Fruit fly (Drosophila melanogaster) whole organism, embryonic: Measurements from ENCODE around the gene CG43702.

Source experiments
- CG10565 ChIP-seq: fragments of 200-800 bp; sonication (Bioruptor generic); optimal IDR thresholded peaks from 3 replicates; lab custom pipeline; 2016; ENCODE audit warnings: missing biosample characterization, mild to moderate bottlenecking, missing genetic modification characterization
- CG10979 ChIP-seq: fragments of 200-800 bp; sonication (Bioruptor generic); optimal IDR thresholded peaks from 2 replicates; lab custom pipeline; 2018; ENCODE audit warnings: missing biosample characterization, mild to moderate bottlenecking, missing genetic modification characterization, moderate library complexity
- CG11696 ChIP-seq: fragments of 200-800 bp; sonication (Bioruptor generic); IDR thresholded peaks from 2 replicates; pipeline ENCODE4 v1.3.6; 2022; ENCODE audit warnings: missing biosample characterization, missing genetic modification characterization
- CG12659 ChIP-seq: fragments of 200-800 bp; sonication (Bioruptor generic); optimal IDR thresholded peaks from 3 replicates; lab custom pipeline; 2017; ENCODE audit warnings: mild to moderate bottlenecking, missing biosample characterization, missing genetic modification reagents, missing genetic modification characterization
- CG12769 ChIP-seq: fragments of 200-800 bp; sonication (Bioruptor generic); optimal IDR thresholded peaks from 2 replicates; lab custom pipeline; 2019; ENCODE audit warnings: missing biosample characterization, mild to moderate bottlenecking, missing genetic modification characterization, moderate library complexity
- CG15011 ChIP-seq: fragments of 200-800 bp; sonication (Bioruptor generic); optimal IDR thresholded peaks from 3 replicates; lab custom pipeline; 2018; ENCODE audit warnings: missing biosample characterization, mild to moderate bottlenecking, missing genetic modification characterization
- CG17328 ChIP-seq: fragments of 200-800 bp; sonication (Bioruptor generic); IDR thresholded peaks from 2 replicates; pipeline ENCODE4 v1.3.6; 2022; ENCODE audit warnings: missing biosample characterization, missing genetic modification characterization
- CG3065 ChIP-seq: fragments of 200-800 bp; sonication (Bioruptor generic); optimal IDR thresholded peaks from 2 replicates; lab custom pipeline; 2016; ENCODE audit warnings: missing biosample characterization, missing genetic modification characterization
- CG3847 ChIP-seq: fragments of 200-800 bp; sonication (Bioruptor generic); IDR thresholded peaks from 2 replicates; pipeline ENCODE4 v1.3.6; 2022; ENCODE audit warnings: missing biosample characterization, missing genetic modification characterization
- CG4820 ChIP-seq: fragments of 200-800 bp; sonication (Bioruptor generic); optimal IDR thresholded peaks from 3 replicates; lab custom pipeline; 2016; ENCODE audit warnings: missing biosample characterization, missing genetic modification characterization
- CG6791 ChIP-seq: fragments of 200-800 bp; sonication (Bioruptor generic); IDR thresholded peaks from 3 replicates; pipeline ENCODE4 v1.3.6; 2022; ENCODE audit warnings: missing biosample characterization, missing genetic modification characterization; ENCODE audit not compliant: partially characterized antibody
- CG7271 ChIP-seq: fragments of 200-800 bp; sonication (Bioruptor generic); optimal IDR thresholded peaks from 2 replicates; lab custom pipeline; 2018; ENCODE audit warnings: missing biosample characterization, mild to moderate bottlenecking, missing genetic modification characterization, moderate library complexity
- CG8388 ChIP-seq: fragments of 200-800 bp; sonication (Bioruptor generic); optimal IDR thresholded peaks from 2 replicates; lab custom pipeline; 2019; ENCODE audit warnings: missing biosample characterization, mild to moderate bottlenecking, missing genetic modification characterization, moderate library complexity
- CG9727 ChIP-seq: fragments of 200-800 bp; sonication (Bioruptor generic); optimal IDR thresholded peaks from 3 replicates; lab custom pipeline; 2017; ENCODE audit warnings: missing biosample characterization, mild to moderate bottlenecking, missing genetic modification characterization
- Dbx ChIP-seq: fragments of 200-800 bp; sonication (Bioruptor generic); IDR thresholded peaks from 3 replicates; pipeline ENCODE4 v1.3.6; 2022; ENCODE audit warnings: missing biosample characterization, missing genetic modification characterization
- Dll ChIP-seq: fragments of 200-800 bp; sonication (Bioruptor generic); IDR thresholded peaks from 4 replicates; pipeline ENCODE4 v1.3.6; 2022; ENCODE audit warnings: missing biosample characterization, missing genetic modification characterization; ENCODE audit not compliant: partially characterized antibody
- Dp ChIP-seq: fragments of 200-800 bp; sonication (Bioruptor generic); optimal IDR thresholded peaks from 2 replicates; lab custom pipeline; 2018; ENCODE audit warnings: missing biosample characterization, mild to moderate bottlenecking, missing genetic modification characterization, moderate library complexity
- Ets65A ChIP-seq: fragments of 200-800 bp; sonication (Bioruptor generic); peaks from one replicate; lab custom pipeline; 2016; ENCODE audit warnings: missing biosample characterization, missing genetic modification characterization
- Mad ChIP-seq: fragments of 200-800 bp; sonication (Bioruptor generic); optimal IDR thresholded peaks from 2 replicates; lab custom pipeline; 2016; ENCODE audit warnings: missing biosample characterization, missing genetic modification characterization
- Oli ChIP-seq: fragments of 200-800 bp; sonication (Bioruptor generic); optimal IDR thresholded peaks from 2 replicates; lab custom pipeline; 2018; ENCODE audit warnings: missing biosample characterization, mild to moderate bottlenecking, missing genetic modification characterization, moderate library complexity
- Opbp ChIP-seq: fragments of 200-800 bp; sonication (Bioruptor generic); IDR thresholded peaks from 3 replicates; pipeline ENCODE4 v1.3.6; 2022; ENCODE audit warnings: missing biosample characterization, missing genetic modification characterization; ENCODE audit not compliant: partially characterized antibody
- Rfx ChIP-seq: fragments of 200-800 bp; sonication (Bioruptor generic); IDR thresholded peaks from 2 replicates; pipeline ENCODE4 v1.3.6; 2022; ENCODE audit warnings: missing biosample characterization, missing genetic modification characterization
- Rx ChIP-seq: fragments of 200-800 bp; sonication (Bioruptor generic); IDR thresholded peaks from 2 replicates; pipeline ENCODE4 v1.3.6; 2022; ENCODE audit warnings: missing biosample characterization, missing genetic modification characterization
- Six4 ChIP-seq: fragments of 200-800 bp; sonication (Bioruptor generic); optimal IDR thresholded peaks from 2 replicates; lab custom pipeline; 2016; ENCODE audit warnings: missing biosample characterization, missing genetic modification characterization
- Xbp1 ChIP-seq: fragments of 200-800 bp; sonication (Bioruptor generic); optimal IDR thresholded peaks from 3 replicates; lab custom pipeline; 2016; ENCODE audit warnings: missing biosample characterization, mild to moderate bottlenecking, missing genetic modification characterization
- Xrp1 ChIP-seq: fragments of 200-800 bp; sonication (Bioruptor generic); IDR thresholded peaks from 2 replicates; pipeline ENCODE4 v1.3.6; 2022; ENCODE audit warnings: missing biosample characterization, missing genetic modification characterization
- abd-A ChIP-seq: fragments of 200-800 bp; sonication (Bioruptor generic); optimal IDR thresholded peaks from 3 replicates; lab custom pipeline; 2019; ENCODE audit warnings: missing biosample characterization, mild to moderate bottlenecking, missing genetic modification characterization, moderate library complexity
- az2 ChIP-seq: fragments of 200-800 bp; sonication (Bioruptor generic); optimal IDR thresholded peaks from 3 replicates; lab custom pipeline; 2016; ENCODE audit warnings: missing biosample characterization, missing genetic modification characterization
- bbx ChIP-seq: fragments of 200-800 bp; sonication (Bioruptor generic); IDR thresholded peaks from 2 replicates; pipeline ENCODE4 v1.3.6; 2022; ENCODE audit warnings: missing biosample characterization, missing genetic modification characterization; ENCODE audit not compliant: partially characterized antibody
- cg ChIP-seq: fragments of 200-800 bp; sonication (Bioruptor generic); optimal IDR thresholded peaks from 3 replicates; lab custom pipeline; 2019; ENCODE audit warnings: missing biosample characterization, mild to moderate bottlenecking, missing genetic modification characterization, moderate library complexity
- cwo ChIP-seq: fragments of 200-800 bp; sonication (Bioruptor generic); optimal IDR thresholded peaks from 3 replicates; lab custom pipeline; 2017; ENCODE audit warnings: missing biosample characterization, missing genetic modification characterization, mild to moderate bottlenecking, moderate library complexity, missing genetic modification reagents
- exex ChIP-seq: fragments of 200-800 bp; sonication (Bioruptor generic); optimal IDR thresholded peaks from 4 replicates; lab custom pipeline; 2018; ENCODE audit warnings: missing biosample characterization, mild to moderate bottlenecking, missing genetic modification characterization, moderate library complexity
- grau ChIP-seq: fragments of 200-800 bp; optimal IDR thresholded peaks from 3 replicates; lab custom pipeline; 2019; ENCODE audit warnings: missing biosample characterization, mild to moderate bottlenecking, missing genetic modification characterization, moderate library complexity
- inv ChIP-seq: fragments of 200-800 bp; sonication (Bioruptor generic); IDR thresholded peaks from 2 replicates; pipeline ENCODE4 v1.3.6; 2022; ENCODE audit warnings: missing biosample characterization, missing genetic modification characterization; ENCODE audit not compliant: partially characterized antibody
- jumu ChIP-seq: fragments of 200-800 bp; sonication (Bioruptor generic); optimal IDR thresholded peaks from 3 replicates; lab custom pipeline; 2016; ENCODE audit warnings: missing biosample characterization, missing genetic modification characterization
- ken ChIP-seq: fragments of 200-800 bp; sonication (Bioruptor generic); IDR thresholded peaks from 3 replicates; pipeline ENCODE4 v1.3.6; 2022; ENCODE audit warnings: missing biosample characterization, missing genetic modification characterization
- mld ChIP-seq: fragments of 200-800 bp; sonication (Bioruptor generic); IDR thresholded peaks from 3 replicates; pipeline ENCODE4 v1.3.6; 2022; ENCODE audit warnings: missing biosample characterization, missing genetic modification characterization; ENCODE audit not compliant: partially characterized antibody
- nom ChIP-seq: fragments of 200-800 bp; sonication (Bioruptor generic); optimal IDR thresholded peaks from 2 replicates; lab custom pipeline; 2017; ENCODE audit warnings: missing biosample characterization, missing genetic modification characterization, mild to moderate bottlenecking, moderate library complexity, missing genetic modification reagents
- odd ChIP-seq: fragments of 200-800 bp; sonication (Bioruptor generic); optimal IDR thresholded peaks from 2 replicates; lab custom pipeline; 2017; ENCODE audit warnings: missing biosample characterization, mild to moderate bottlenecking, missing genetic modification characterization
- peb ChIP-seq: fragments of 200-800 bp; sonication (Bioruptor generic); IDR thresholded peaks from 2 replicates; pipeline ENCODE4 v1.3.6; 2022; ENCODE audit warnings: missing biosample characterization, missing genetic modification characterization
- row ChIP-seq: fragments of 200-800 bp; sonication (Bioruptor generic); IDR thresholded peaks from 3 replicates; pipeline ENCODE4 v1.3.6; 2022; ENCODE audit warnings: missing biosample characterization, missing genetic modification characterization
- sens ChIP-seq: fragments of 200-800 bp; sonication (Bioruptor generic); peaks from one replicate; lab custom pipeline; 2016; ENCODE audit warnings: missing biosample characterization, missing genetic modification characterization
- shn ChIP-seq: fragments of 200-800 bp; sonication (Bioruptor generic); optimal IDR thresholded peaks from 3 replicates; lab custom pipeline; 2016; ENCODE audit warnings: missing biosample characterization, missing genetic modification characterization
- tin ChIP-seq: fragments of 200-800 bp; sonication (Bioruptor generic); optimal IDR thresholded peaks from 3 replicates; lab custom pipeline; 2016; ENCODE audit warnings: missing biosample characterization, missing genetic modification characterization
- vvl ChIP-seq: fragments of 200-800 bp; sonication (Bioruptor generic); IDR thresholded peaks from 2 replicates; pipeline ENCODE4 v1.3.6; 2022; ENCODE audit warnings: missing biosample characterization, missing genetic modification characterization
- zfh1 ChIP-seq: fragments of 200-800 bp; sonication (Bioruptor generic); IDR thresholded peaks from 3 replicates; pipeline ENCODE4 v1.3.6; 2022; ENCODE audit warnings: missing biosample characterization, missing genetic modification characterization

The CG43702 gene

DNA sequence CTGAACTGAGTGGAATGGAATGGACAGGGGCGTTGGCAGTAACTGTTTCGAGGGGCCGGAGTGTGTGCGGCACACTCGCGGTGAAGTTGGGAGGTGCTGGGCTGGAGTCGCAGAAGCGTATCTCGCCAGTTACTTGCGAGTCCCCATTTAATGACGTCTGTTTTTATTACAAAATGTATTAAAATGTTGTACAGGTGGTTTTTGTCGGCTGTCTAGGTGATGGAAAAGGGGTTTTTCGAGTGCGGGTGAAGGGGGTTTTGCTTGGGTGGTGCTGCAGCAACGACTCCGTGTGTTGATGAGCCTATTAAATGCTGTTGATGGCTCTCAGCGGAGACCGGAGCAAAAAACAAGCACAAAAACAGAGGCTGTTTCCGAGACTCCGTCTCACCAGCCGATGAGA, 47.1 kb upstream of the CG43702 start (continued):
- TF ChIP-seq tin (GFP tag; lab: Kevin White, UChicago) (peak; percentile 31), odd (GFP tag; lab: Kevin White, UChicago) (no peak), nom (GFP tag; lab: Kevin White, UChicago) (peak; percentile 56), inv (GFP tag; lab: Robert Waterston, UW) (no peak), CG11696 (GFP tag; lab: Robert Waterston, UW) (peak; percentile 83), Xbp1 (GFP tag; lab: Kevin White, UChicago) (peak; percentile 13), zfh1 (GFP tag; lab: Robert Waterston, UW) (peak; percentile 49; the same call in 1 of the 3 replicates), Six4 (GFP tag; lab: Kevin White, UChicago) (no peak), CG4820 (peak; percentile 7), Dp (no peak), az2 (GFP tag; lab: Kevin White, UChicago) (peak; percentile 42), exex (tag; lab: Kevin White, UChicago) (no peak), jumu (peak; percentile 40), peb (GFP tag; lab: Robert Waterston, UW) (peak; percentile 18; the same call in 1 of the 2 replicates), vvl (GFP tag; lab: Robert Waterston, UW) (0 out of 2 replicates have a peak, but pooled peaks have one; percentile 15), Mad (GFP tag; lab: Kevin White, UChicago) (no peak), Dll (GFP tag; lab: Robert Waterston, UW) (0 out of 4 replicates have a peak, but pooled peaks have one; percentile 12), Rfx (GFP tag; lab: Robert Waterston, UW) (peak; percentile 31; the same call in 1 of the 2 replicates), cwo (no peak), sens (GFP tag; lab: Kevin White, UChicago) (peak; percentile 73), CG10979 (tag; lab: Kevin White, UChicago) (peak; percentile 14), grau (tag; lab: Kevin White, UChicago) (peak; percentile 6), CG3065 (GFP tag; lab: Kevin White, UChicago) (no peak), CG8388 (peak; percentile 7), row (GFP tag; lab: Robert Waterston, UW) (peak; percentile 44; the same call in 2 of the 3 replicates), CG9727 (GFP tag; lab: Kevin White, UChicago) (no peak), abd-A (tag; lab: Kevin White, UChicago) (peak; percentile 71), CG3847 (GFP tag; lab: Robert Waterston, UW) (0 out of 2 replicates have a peak, but pooled peaks have one; percentile 33), shn (GFP tag; lab: Kevin White, UChicago) (peak; percentile 28), CG12659 (GFP tag; lab: Kevin White, UChicago) (peak; percentile 24), Xrp1 (GFP tag; lab: Robert Waterston, UW) (peak; percentile 46; the same call in 1 of the 2 replicates), Dbx (GFP tag; lab: Robert Waterston, UW) (no peak), Oli (tag; lab: Kevin White, UChicago) (peak; percentile 15), CG17328 (GFP tag; lab: Robert Waterston, UW) (peak; percentile 17; the same call in 1 of the 2 replicates), CG12769 (tag; lab: Kevin White, UChicago) (peak; percentile 12), CG7271 (no peak)

DNA sequence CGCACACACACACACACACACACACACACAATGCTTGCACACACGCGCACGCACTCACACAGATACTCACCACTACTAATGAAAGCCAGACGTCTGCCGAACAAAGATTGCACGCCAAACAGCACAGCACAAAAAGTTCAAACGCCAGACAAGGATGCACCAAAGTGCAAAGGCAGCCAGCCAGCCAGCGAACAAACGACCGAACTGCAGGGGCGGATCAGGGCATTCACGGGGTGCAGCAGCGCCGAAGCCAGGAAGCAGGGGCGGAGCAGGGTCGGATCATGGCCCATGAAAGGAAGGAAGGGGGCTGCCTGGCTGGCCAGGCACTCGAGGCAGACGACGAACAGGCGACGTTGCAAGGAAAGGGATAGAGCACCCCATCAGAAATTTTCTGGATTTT, 46.0 kb upstream of the CG43702 start:
- TF ChIP-seq Opbp (GFP tag; lab: Robert Waterston, UW) (peak; percentile 58; the same call in 1 of the 3 replicates), CG15011 (GFP tag; lab: Kevin White, UChicago) (no peak), CG10565 (GFP tag; lab: Kevin White, UChicago) (no peak), mld (GFP tag; lab: Robert Waterston, UW) (0 out of 3 replicates have a peak, but pooled peaks have one; percentile 29), Ets65A (GFP tag; lab: Kevin White, UChicago) (peak; percentile 77), CG6791 (GFP tag; lab: Robert Waterston, UW) (peak; percentile 38; the same call in 1 of the 3 replicates), bbx (GFP tag; lab: Robert Waterston, UW) (peak; percentile 33; the same call in 1 of the 2 replicates), Rx (GFP tag; lab: Robert Waterston, UW) (0 out of 2 replicates have a peak, but pooled peaks have one; percentile 20), ken (GFP tag; lab: Robert Waterston, UW) (0 out of 3 replicates have a peak, but pooled peaks have one; percentile 15), cg (GFP tag; lab: Kevin White, UChicago) (peak; percentile 43)
